Fruit fly (Drosophila melanogaster) whole organism, embryonic: ENCODE measurements around the gene CG9393.
A peak's percentile ranks its signal among the peaks of the same experiment; 100 is the strongest.

ENCODE experiments used
- CG1024 ChIP-seq: fragments of 200-800 bp; sonication (Bioruptor generic); IDR thresholded peaks from 2 replicates; pipeline ENCODE4 v1.3.6; 2022; ENCODE audit warnings: missing biosample characterization, missing genetic modification characterization
- CG1233 ChIP-seq: fragments of 200-800 bp; sonication (Bioruptor generic); optimal IDR thresholded peaks from 4 replicates; lab custom pipeline; 2018; ENCODE audit warnings: missing biosample characterization, mild to moderate bottlenecking, missing genetic modification characterization
- CG12659 ChIP-seq: fragments of 200-800 bp; sonication (Bioruptor generic); optimal IDR thresholded peaks from 3 replicates; lab custom pipeline; 2017; ENCODE audit warnings: mild to moderate bottlenecking, missing biosample characterization, missing genetic modification reagents, missing genetic modification characterization
- CG13894 ChIP-seq: fragments of 200-800 bp; sonication (Bioruptor generic); optimal IDR thresholded peaks from 3 replicates; lab custom pipeline; 2018; ENCODE audit warnings: missing biosample characterization, mild to moderate bottlenecking, missing genetic modification characterization, moderate library complexity
- CG14965 ChIP-seq: fragments of 200-800 bp; sonication (Bioruptor generic); optimal IDR thresholded peaks from 2 replicates; lab custom pipeline; 2016; ENCODE audit warnings: missing biosample characterization, missing genetic modification characterization, borderline replicate concordance
- CG17359 ChIP-seq: fragments of 200-800 bp; sonication (Bioruptor generic); optimal IDR thresholded peaks from 3 replicates; lab custom pipeline; 2018; ENCODE audit warnings: missing biosample characterization, mild to moderate bottlenecking, missing genetic modification characterization, moderate library complexity
- CG18262 ChIP-seq: fragments of 200-800 bp; optimal IDR thresholded peaks from 3 replicates; lab custom pipeline; 2019; ENCODE audit warnings: missing biosample characterization, mild to moderate bottlenecking, missing genetic modification characterization, moderate library complexity
- CG3163 ChIP-seq: fragments of 200-800 bp; sonication (Bioruptor generic); optimal IDR thresholded peaks from 3 replicates; lab custom pipeline; 2016; ENCODE audit warnings: missing biosample characterization, missing genetic modification characterization
- CG33557 ChIP-seq: fragments of 200-800 bp; sonication (Bioruptor generic); optimal IDR thresholded peaks from 2 replicates; lab custom pipeline; 2019; ENCODE audit warnings: missing biosample characterization, mild to moderate bottlenecking, missing genetic modification characterization, moderate library complexity
- CG4404 ChIP-seq: fragments of 200-800 bp; sonication (Bioruptor generic); IDR thresholded peaks from 2 replicates; pipeline ENCODE4 v1.3.6; 2022; ENCODE audit warnings: missing biosample characterization, missing genetic modification characterization
- CG8478 ChIP-seq: fragments of >200 bp; optimal IDR thresholded peaks from 2 replicates; lab custom pipeline; 2018
- CG8765 ChIP-seq: fragments of 200-800 bp; sonication (Bioruptor generic); IDR thresholded peaks from 2 replicates; pipeline ENCODE4 v1.3.6; 2022; ENCODE audit warnings: missing biosample characterization, missing genetic modification characterization
- Doc2 ChIP-seq: fragments of 200-800 bp; sonication (Bioruptor generic); IDR thresholded peaks from 2 replicates; pipeline ENCODE4 v1.3.6; 2022; ENCODE audit warnings: missing biosample characterization, missing genetic modification characterization
- Dref ChIP-seq: fragments of 200-800 bp; sonication (Bioruptor generic); IDR thresholded peaks from 2 replicates; pipeline ENCODE4 v1.3.6; 2022; ENCODE audit warnings: missing biosample characterization, missing genetic modification characterization
- Drgx ChIP-seq: fragments of 200-800 bp; sonication (Bioruptor generic); IDR thresholded peaks from 2 replicates; pipeline ENCODE4 v1.3.6; 2022; ENCODE audit warnings: missing biosample characterization, missing genetic modification characterization
- Fer2 ChIP-seq: fragments of 200-800 bp; sonication (Bioruptor generic); optimal IDR thresholded peaks from 2 replicates; lab custom pipeline; 2018; ENCODE audit warnings: missing biosample characterization, mild to moderate bottlenecking, missing genetic modification characterization, moderate library complexity
- GATAe ChIP-seq: fragments of 200-800 bp; sonication (Bioruptor generic); conservative IDR thresholded peaks from 2 replicates; pipeline ENCODE4 v1.3.6; 2022; ENCODE audit warnings: missing biosample characterization, missing genetic modification characterization
- HHEX ChIP-seq: fragments of 200-800 bp; sonication (Bioruptor generic); optimal IDR thresholded peaks from 3 replicates; lab custom pipeline; 2017; ENCODE audit warnings: missing biosample characterization, mild to moderate bottlenecking, missing genetic modification characterization, missing genetic modification reagents
- HmgD ChIP-seq: fragments of 200-800 bp; sonication (Bioruptor generic); optimal IDR thresholded peaks from 3 replicates; lab custom pipeline; 2016; ENCODE audit warnings: missing biosample characterization, missing genetic modification characterization
- Hsf ChIP-seq: fragments of 200-800 bp; sonication (Bioruptor generic); optimal IDR thresholded peaks from 3 replicates; lab custom pipeline; 2016; ENCODE audit warnings: missing biosample characterization, missing genetic modification characterization
- Lpt ChIP-seq: fragments of >200 bp; optimal IDR thresholded peaks from 2 replicates; lab custom pipeline; 2018; ENCODE audit warnings: missing biosample characterization, missing genetic modification characterization
- NC2α ChIP-seq: fragments of 200-800 bp; sonication (Bioruptor generic); optimal IDR thresholded peaks from 2 replicates; lab custom pipeline; 2016; ENCODE audit warnings: missing biosample characterization, missing genetic modification characterization
- Oli ChIP-seq: fragments of 200-800 bp; sonication (Bioruptor generic); optimal IDR thresholded peaks from 2 replicates; lab custom pipeline; 2018; ENCODE audit warnings: missing biosample characterization, mild to moderate bottlenecking, missing genetic modification characterization, moderate library complexity
- Rx ChIP-seq: fragments of 200-800 bp; sonication (Bioruptor generic); IDR thresholded peaks from 2 replicates; pipeline ENCODE4 v1.3.6; 2022; ENCODE audit warnings: missing biosample characterization, missing genetic modification characterization
- Sox100B ChIP-seq: fragments of 200-800 bp; sonication (Bioruptor generic); optimal IDR thresholded peaks from 3 replicates; lab custom pipeline; 2018; ENCODE audit warnings: missing biosample characterization, mild to moderate bottlenecking, missing genetic modification characterization
- TFAM ChIP-seq: fragments of 200-800 bp; sonication (Bioruptor generic); optimal IDR thresholded peaks from 2 replicates; lab custom pipeline; 2017; ENCODE audit warnings: missing biosample characterization, missing genetic modification characterization, inconsistent platforms
- ash1 ChIP-seq: fragments of 200-800 bp; sonication (Bioruptor generic); optimal IDR thresholded peaks from 2 replicates; lab custom pipeline; 2018; ENCODE audit warnings: missing biosample characterization, mild to moderate bottlenecking, missing genetic modification characterization
- bbx ChIP-seq: fragments of 200-800 bp; sonication (Bioruptor generic); IDR thresholded peaks from 2 replicates; pipeline ENCODE4 v1.3.6; 2022; ENCODE audit warnings: missing biosample characterization, missing genetic modification characterization; ENCODE audit not compliant: partially characterized antibody
- cg ChIP-seq: fragments of 200-800 bp; sonication (Bioruptor generic); optimal IDR thresholded peaks from 3 replicates; lab custom pipeline; 2019; ENCODE audit warnings: missing biosample characterization, mild to moderate bottlenecking, missing genetic modification characterization, moderate library complexity
- chm ChIP-seq: fragments of 200-800 bp; sonication (Bioruptor generic); IDR thresholded peaks from 2 replicates; pipeline ENCODE4 v1.3.6; 2022; ENCODE audit warnings: missing biosample characterization, missing genetic modification characterization
- crc ChIP-seq: fragments of 200-800 bp; sonication (Bioruptor generic); optimal IDR thresholded peaks from 2 replicates; lab custom pipeline; 2016; ENCODE audit warnings: missing biosample characterization, missing genetic modification characterization
- emc ChIP-seq: fragments of 200-800 bp; sonication (Bioruptor generic); optimal IDR thresholded peaks from 2 replicates; lab custom pipeline; 2016; ENCODE audit warnings: missing biosample characterization, missing genetic modification characterization
- ewg ChIP-seq: fragments of 200-800 bp; sonication (Bioruptor generic); optimal IDR thresholded peaks from 3 replicates; lab custom pipeline; 2017; ENCODE audit warnings: mild to moderate bottlenecking, missing biosample characterization, missing genetic modification reagents, missing genetic modification characterization
- fru ChIP-seq: fragments of >200 bp; optimal IDR thresholded peaks from 2 replicates; lab custom pipeline; 2017
- grau ChIP-seq: fragments of 200-800 bp; optimal IDR thresholded peaks from 3 replicates; lab custom pipeline; 2019; ENCODE audit warnings: missing biosample characterization, mild to moderate bottlenecking, missing genetic modification characterization, moderate library complexity
- hth ChIP-seq: fragments of >200 bp; optimal IDR thresholded peaks from 2 replicates; lab custom pipeline; 2017; ENCODE audit warnings: inconsistent platforms
- ken ChIP-seq: fragments of 200-800 bp; sonication (Bioruptor generic); IDR thresholded peaks from 3 replicates; pipeline ENCODE4 v1.3.6; 2022; ENCODE audit warnings: missing biosample characterization, missing genetic modification characterization
- klu ChIP-seq: fragments of 200-800 bp; sonication (Bioruptor generic); IDR thresholded peaks from 2 replicates; pipeline ENCODE4 v1.3.6; 2022; ENCODE audit warnings: missing biosample characterization, missing genetic modification characterization
- lab ChIP-seq: fragments of 200-800 bp; sonication (Bioruptor generic); optimal IDR thresholded peaks from 3 replicates; lab custom pipeline; 2017; ENCODE audit warnings: missing biosample characterization, missing genetic modification characterization, mild to moderate bottlenecking, moderate library complexity, missing genetic modification reagents
- mirr ChIP-seq: fragments of 200-800 bp; sonication (Bioruptor generic); optimal IDR thresholded peaks from 3 replicates; lab custom pipeline; 2018; ENCODE audit warnings: missing biosample characterization, mild to moderate bottlenecking, missing genetic modification characterization
- pros ChIP-seq: fragments of 200-800 bp; sonication (Bioruptor generic); optimal IDR thresholded peaks from 3 replicates; lab custom pipeline; 2019; ENCODE audit warnings: missing biosample characterization, mild to moderate bottlenecking, missing genetic modification characterization, moderate library complexity
- psq ChIP-seq: fragments of 200-800 bp; sonication (Bioruptor generic); optimal IDR thresholded peaks from 2 replicates; lab custom pipeline; 2017; ENCODE audit warnings: missing biosample characterization, missing genetic modification characterization
- scrt ChIP-seq: fragments of 200-800 bp; sonication (Bioruptor generic); optimal IDR thresholded peaks from 2 replicates; lab custom pipeline; 2018; ENCODE audit warnings: missing biosample characterization, mild to moderate bottlenecking, missing genetic modification characterization, moderate library complexity
- sd ChIP-seq: fragments of 200-800 bp; sonication (Bioruptor generic); optimal IDR thresholded peaks from 3 replicates; lab custom pipeline; 2018; ENCODE audit warnings: missing biosample characterization, mild to moderate bottlenecking, missing genetic modification characterization, moderate library complexity
- sens ChIP-seq: fragments of 200-800 bp; sonication (Bioruptor generic); peaks from one replicate; lab custom pipeline; 2016; ENCODE audit warnings: missing biosample characterization, missing genetic modification characterization
- ssp ChIP-seq: fragments of 200-800 bp; sonication (Bioruptor generic); IDR thresholded peaks from 2 replicates; pipeline ENCODE4 v1.3.6; 2022; ENCODE audit warnings: missing biosample characterization, missing genetic modification characterization
- tna ChIP-seq: fragments of 200-800 bp; sonication (Bioruptor generic); IDR thresholded peaks from 2 replicates; pipeline ENCODE4 v1.3.6; 2022; ENCODE audit warnings: missing biosample characterization, missing genetic modification characterization; ENCODE audit not compliant: partially characterized antibody
- vnd ChIP-seq: fragments of 200-800 bp; sonication (Bioruptor generic); IDR thresholded peaks from 3 replicates; pipeline ENCODE4 v1.3.6; 2022; ENCODE audit warnings: missing biosample characterization, missing genetic modification characterization; ENCODE audit not compliant: partially characterized antibody
- zen ChIP-seq: fragments of 200-800 bp; sonication (Bioruptor generic); optimal IDR thresholded peaks from 3 replicates; lab custom pipeline; 2018; ENCODE audit warnings: missing biosample characterization, mild to moderate bottlenecking, missing genetic modification characterization, moderate library complexity
- zf30C ChIP-seq: fragments of 200-800 bp; sonication (Bioruptor generic); optimal IDR thresholded peaks from 3 replicates; lab custom pipeline; 2018; ENCODE audit warnings: missing biosample characterization, mild to moderate bottlenecking, missing genetic modification characterization
- zfh1 ChIP-seq: fragments of 200-800 bp; sonication (Bioruptor generic); IDR thresholded peaks from 3 replicates; pipeline ENCODE4 v1.3.6; 2022; ENCODE audit warnings: missing biosample characterization, missing genetic modification characterization

The CG9393 gene

DNA sequence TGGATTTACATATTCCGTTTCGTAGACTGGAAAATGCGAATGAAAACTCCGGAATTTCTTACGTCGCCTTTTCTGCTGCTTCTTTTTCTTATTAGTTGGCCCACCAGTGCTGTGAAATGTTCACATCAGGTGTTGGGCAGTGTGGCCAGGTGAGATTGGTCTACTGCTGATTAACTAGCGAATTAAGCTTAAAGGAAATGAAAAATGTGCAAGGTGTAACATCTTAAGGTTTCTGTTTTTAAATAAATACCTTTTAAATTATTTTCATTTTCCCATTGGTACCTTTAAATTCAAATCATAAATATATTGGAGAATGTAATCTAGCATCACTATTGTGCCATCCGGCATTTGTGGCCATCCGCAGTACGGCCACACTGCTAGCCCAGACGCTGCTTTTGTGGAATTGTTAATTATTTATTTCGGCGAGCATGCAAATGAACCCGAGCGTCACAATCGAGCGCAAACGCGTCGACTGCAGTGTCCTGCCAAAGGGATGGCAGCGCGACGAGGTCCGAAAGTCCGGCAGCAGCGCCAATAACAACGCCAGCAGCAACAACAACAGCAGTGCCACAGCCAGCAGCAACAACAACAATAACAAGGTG is 4.0 kb downstream of the CG9393 start, which contains the start of the genes AP-1mu and MBD-like (continued):
- peak; percentile 45 for TF ChIP-seq HHEX (GFP tag; lab: Kevin White, UChicago)
- peak; percentile 92 for TF ChIP-seq sens (GFP tag; lab: Kevin White, UChicago)
- no peak for TF ChIP-seq tna (GFP tag; lab: Robert Waterston, UW)
- peak; percentile 69 for TF ChIP-seq grau
- no peak for TF ChIP-seq scrt (GFP tag; lab: Kevin White, UChicago)
- TF ChIP-seq mirr (GFP tag; lab: Kevin White, UChicago), result no peak
- TF ChIP-seq fru, result no peak
- peak; percentile 49; the same call in 2 of the 3 replicates for TF ChIP-seq zfh1 (GFP tag; lab: Robert Waterston, UW)
- no peak for TF ChIP-seq pros (GFP tag; lab: Kevin White, UChicago)
- peak; percentile 30 for TF ChIP-seq crc (GFP tag; lab: Kevin White, UChicago)
- TF ChIP-seq zen, result peak; percentile 46
- no peak for TF ChIP-seq vnd
- peak; percentile 58 for TF ChIP-seq ewg
- TF ChIP-seq lab (GFP tag; lab: Kevin White, UChicago), result peak; percentile 61
- TF ChIP-seq CG12659, result peak; percentile 81
- TF ChIP-seq GATAe (GFP tag; lab: Robert Waterston, UW), result peak; percentile 45; the same call in 1 of the 2 replicates
- TF ChIP-seq ash1 (GFP tag; lab: Kevin White, UChicago), result no peak
- no peak; the same call in 1 of the 2 replicates for TF ChIP-seq bbx (GFP tag; lab: Robert Waterston, UW)
- TF ChIP-seq Fer2 (tag; lab: Kevin White, UChicago), result peak; percentile 11
- no peak for TF ChIP-seq CG14965 (GFP tag; lab: Kevin White, UChicago)
- peak; percentile 51 for TF ChIP-seq CG1233 (GFP tag; lab: Kevin White, UChicago)
- no peak for TF ChIP-seq HmgD (GFP tag; lab: Kevin White, UChicago)
- TF ChIP-seq NC2α (GFP tag; lab: Kevin White, UChicago), result no peak
- peak; percentile 36 for TF ChIP-seq CG17359
- TF ChIP-seq emc, result peak; percentile 1
- TF ChIP-seq zf30C (GFP tag; lab: Kevin White, UChicago), result no peak
- TF ChIP-seq Drgx, result no peak
- no peak for TF ChIP-seq CG3163
- peak; percentile 80 for TF ChIP-seq sd (tag; lab: Kevin White, UChicago)
- no peak for TF ChIP-seq psq
- peak; percentile 53 for TF ChIP-seq CG33557 (GFP tag; lab: Kevin White, UChicago)
- peak; percentile 43; the same call in 1 of the 2 replicates for TF ChIP-seq CG8765
- TF ChIP-seq Oli, result peak; percentile 42
- TF ChIP-seq CG1024 (GFP tag; lab: Robert Waterston, UW), result no peak
- TF ChIP-seq Lpt (GFP tag; lab: Kevin White, UChicago), result no peak
- TF ChIP-seq Dref, result 0 out of 2 replicates have a peak, but pooled peaks have one; percentile 37
- TF ChIP-seq hth (lab: Kevin White, UChicago), result no peak
- peak; percentile 77 for TF ChIP-seq Hsf
- TF ChIP-seq Rx (GFP tag; lab: Robert Waterston, UW), result peak; percentile 7; the same call in 1 of the 2 replicates
- no peak for TF ChIP-seq Doc2 (GFP tag; lab: Robert Waterston, UW)
- peak; percentile 35; the same call in 1 of the 2 replicates for TF ChIP-seq ssp (GFP tag; lab: Robert Waterston, UW)
- TF ChIP-seq ken (GFP tag; lab: Robert Waterston, UW), result peak; percentile 65; the same call in 2 of the 3 replicates
- TF ChIP-seq CG8478 (lab: Kevin White, UChicago), result no peak
- TF ChIP-seq chm, result 0 out of 2 replicates have a peak, but pooled peaks have one; percentile 34
- TF ChIP-seq CG13894 (tag; lab: Kevin White, UChicago), result peak; percentile 11
- no peak for TF ChIP-seq cg (GFP tag; lab: Kevin White, UChicago)
- peak; percentile 57 for TF ChIP-seq CG18262 (tag; lab: Kevin White, UChicago)
- TF ChIP-seq klu, result peak; percentile 41; the same call in 1 of the 2 replicates
- no peak for TF ChIP-seq TFAM
- TF ChIP-seq CG4404 (GFP tag; lab: Robert Waterston, UW), result peak; percentile 73
- TF ChIP-seq Sox100B, result no peak
